Fruit fly (Drosophila melanogaster) whole organism, prepupa: Measurements from ENCODE around the gene Sfp24C1.

Source experiments
- CG10631 ChIP-seq: fragments of 200-800 bp; sonication (Bioruptor generic); optimal IDR thresholded peaks from 2 replicates; lab custom pipeline; 2016; ENCODE audit warnings: missing biosample characterization, missing genetic modification characterization
- CG11902 ChIP-seq: fragments of 200-800 bp; sonication (Bioruptor generic); optimal IDR thresholded peaks from 3 replicates; lab custom pipeline; 2016; ENCODE audit warnings: missing biosample characterization, missing genetic modification characterization
- CG34406 ChIP-seq: fragments of 200-800 bp; sonication (Bioruptor generic); optimal IDR thresholded peaks from 3 replicates; lab custom pipeline; 2016; ENCODE audit warnings: missing biosample characterization, missing genetic modification characterization
- CG8319 ChIP-seq: fragments of 200-800 bp; sonication (Bioruptor generic); optimal IDR thresholded peaks from 3 replicates; lab custom pipeline; 2016; ENCODE audit warnings: missing biosample characterization, missing genetic modification characterization
- CG8632 ChIP-seq: fragments of 200-800 bp; sonication (Bioruptor generic); optimal IDR thresholded peaks from 3 replicates; lab custom pipeline; 2016; ENCODE audit warnings: missing biosample characterization, missing genetic modification characterization
- Met ChIP-seq: fragments of 200-800 bp; sonication (Bioruptor generic); optimal IDR thresholded peaks from 3 replicates; lab custom pipeline; 2016; ENCODE audit warnings: missing biosample characterization, missing genetic modification characterization
- Smox ChIP-seq: fragments of 200-800 bp; sonication (Bioruptor generic); optimal IDR thresholded peaks from 3 replicates; lab custom pipeline; 2016; ENCODE audit warnings: missing biosample characterization, missing genetic modification characterization
- cyc ChIP-seq: fragments of 200-800 bp; sonication (Bioruptor generic); optimal IDR thresholded peaks from 3 replicates; lab custom pipeline; 2016; ENCODE audit warnings: missing biosample characterization, missing genetic modification characterization
- esn ChIP-seq: fragments of 200-800 bp; sonication (Bioruptor generic); optimal IDR thresholded peaks from 2 replicates; lab custom pipeline; 2016; ENCODE audit warnings: missing biosample characterization, mild to moderate bottlenecking, missing genetic modification characterization, moderate library complexity
- net ChIP-seq: fragments of 200-800 bp; sonication (Bioruptor generic); optimal IDR thresholded peaks from 3 replicates; lab custom pipeline; 2016; ENCODE audit warnings: missing biosample characterization, missing genetic modification characterization
- ss ChIP-seq, 2 experiments: fragments of 200-800 bp; sonication (Bioruptor generic); optimal IDR thresholded peaks; 2 replicates in 1 of 2; 3 replicates in 1 of 2; lab custom pipeline; 2017 to 2018; ENCODE audit warnings: mild to moderate bottlenecking in 2 of 2, missing biosample characterization in 2 of 2, missing genetic modification characterization in 2 of 2, moderate library complexity in 1 of 2

dm6 chr2L:3693805-3694204, 6.7 kb upstream of the Sfp24C1 start, which contains the start of gene Acp24A4:
- no peak for TF ChIP-seq net (GFP tag; lab: Kevin White, UChicago)
- no peak for TF ChIP-seq Smox (GFP tag; lab: Kevin White, UChicago)
- TF ChIP-seq Met (GFP tag; lab: Kevin White, UChicago) = no peak
- TF ChIP-seq CG34406 (GFP tag; lab: Kevin White, UChicago) = no peak
- no peak for TF ChIP-seq ss (GFP tag; optimal IDR thresholded peaks at IDR 0.05; lab: Kevin White, UChicago)
- no peak for TF ChIP-seq esn (GFP tag; lab: Kevin White, UChicago)
- TF ChIP-seq cyc (GFP tag; lab: Kevin White, UChicago) = no peak
- no peak for TF ChIP-seq CG8319 (GFP tag; lab: Kevin White, UChicago)
- TF ChIP-seq CG10631 = no peak
- TF ChIP-seq CG11902 (GFP tag; lab: Kevin White, UChicago) = no peak
- TF ChIP-seq CG8632 (GFP tag; lab: Kevin White, UChicago) = no peak
